Worm (Caenorhabditis elegans): ENCODE measurements around the gene plr-1.

ce11 chrIII:11472861-11473260, 16.2 kb downstream of the plr-1 start:
- TF ChIP-seq ama-1 (optimal IDR thresholded peaks at IDR 0.05) = no peak
- no peak for TF ChIP-seq ceh-13 (GFP tag; optimal IDR thresholded peaks at IDR 0.05)
- TF ChIP-seq tbx-11 (GFP tag; IDR thresholded peaks at IDR 0.05) = no peak
- no peak for TF ChIP-seq ceh-36 (tag; optimal IDR thresholded peaks at IDR 0.05)
- no peak for TF ChIP-seq tra-4 (tag; optimal IDR thresholded peaks at IDR 0.05)
- no peak for TF ChIP-seq hnd-1 (tag; optimal IDR thresholded peaks at IDR 0.05)
- TF ChIP-seq tbx-37 (GFP tag; conservative IDR thresholded peaks at IDR 0.05) = no peak
- no peak for TF ChIP-seq ets-7 (tag; optimal IDR thresholded peaks at IDR 0.05)
- TF ChIP-seq scrt-1 (GFP tag; IDR thresholded peaks at IDR 0.05) = no peak
- no peak for TF ChIP-seq hmbx-1 (tag; optimal IDR thresholded peaks at IDR 0.05)
- no peak for TF ChIP-seq flt-1 (GFP tag; IDR thresholded peaks at IDR 0.05)

Measured in whole organism, early embryonic.